5 fruit fly cellular contexts compared by ENCODE assay signal in genomic region chr3R:18397834-18398378, dm6.
A peak's percentile ranks its signal among the peaks of the same experiment; 100 is the strongest.
TF ChIP-seq lines count a peak whose summit lies in the region.

No protein-coding gene starts in this region.

- no peak for TF ChIP-seq CTCF in whole organism, embryonic (GFP tag; optimal IDR thresholded peaks at IDR 0.05; lab: Kevin White, UChicago)

TF ChIP-seq in whole organism, adult, 20 proteins besides CTCF, POLR2A, EP300 and RAD21 (continues in another document):
- TF ChIP-seq Mnt (GFP tag; optimal IDR thresholded peaks at IDR 0.05; lab: Kevin White, UChicago): no peak
- no peak for TF ChIP-seq kay (GFP tag; lab: Kevin White, UChicago; ENCODE audit: borderline replicate concordance)
- TF ChIP-seq CG11617 (GFP tag; optimal IDR thresholded peaks at IDR 0.05; lab: Kevin White, UChicago): no peak
- TF ChIP-seq CG12768 (GFP tag; optimal IDR thresholded peaks at IDR 0.05; lab: Kevin White, UChicago): no peak
- no peak for TF ChIP-seq Crg-1 (GFP tag; optimal IDR thresholded peaks at IDR 0.05; lab: Kevin White, UChicago)
- TF ChIP-seq tj (GFP tag; optimal IDR thresholded peaks at IDR 0.05; lab: Kevin White, UChicago): peak; percentile 67
- TF ChIP-seq Clk (GFP tag; optimal IDR thresholded peaks at IDR 0.05; lab: Kevin White, UChicago): no peak
- TF ChIP-seq CG7045 (GFP tag; optimal IDR thresholded peaks at IDR 0.05; lab: Kevin White, UChicago): no peak
- TF ChIP-seq ovo (GFP tag; optimal IDR thresholded peaks at IDR 0.05; lab: Kevin White, UChicago): no peak
- TF ChIP-seq CG14711 (tag; optimal IDR thresholded peaks at IDR 0.05; lab: Kevin White, UChicago): no peak
- TF ChIP-seq CG1620 (GFP tag; optimal IDR thresholded peaks at IDR 0.05; lab: Kevin White, UChicago): no peak
- no peak for TF ChIP-seq CG5204 (GFP tag; optimal IDR thresholded peaks at IDR 0.05; lab: Kevin White, UChicago)
- TF ChIP-seq cnc (optimal IDR thresholded peaks at IDR 0.05; lab: Kevin White, UChicago): no peak
- no peak for TF ChIP-seq CG7101 (tag; optimal IDR thresholded peaks at IDR 0.05; lab: Kevin White, UChicago)
- TF ChIP-seq Hr96 (GFP tag; optimal IDR thresholded peaks at IDR 0.05; lab: Kevin White, UChicago): no peak
- TF ChIP-seq cic (GFP tag; optimal IDR thresholded peaks at IDR 0.05; lab: Kevin White, UChicago): peak; percentile 91
- TF ChIP-seq pad (GFP tag; optimal IDR thresholded peaks at IDR 0.05; lab: Kevin White, UChicago): peak; percentile 19
- no peak for TF ChIP-seq toe (GFP tag; optimal IDR thresholded peaks at IDR 0.05; lab: Kevin White, UChicago)
- TF ChIP-seq bab1 (GFP tag; optimal IDR thresholded peaks at IDR 0.05; lab: Kevin White, UChicago): no peak

TF ChIP-seq in whole organism, embryonic, 481 proteins besides CTCF, POLR2A, EP300 and RAD21 (continues in another document):
- TF ChIP-seq hb (GFP tag; IDR thresholded peaks at IDR 0.05; lab: Robert Waterston, UW; ENCODE audit: partially characterized antibody) (no peak), zen (tag; optimal IDR thresholded peaks at IDR 0.05; lab: Kevin White, UChicago) (no peak), ci (GFP tag; IDR thresholded peaks at IDR 0.05; lab: Robert Waterston, UW) (no peak), NfI (GFP tag; optimal IDR thresholded peaks at IDR 0.05; lab: Kevin White, UChicago) (no peak), CG1024 (GFP tag; IDR thresholded peaks at IDR 0.05; lab: Robert Waterston, UW) (no peak), CG12071 (GFP tag; optimal IDR thresholded peaks at IDR 0.05; lab: Kevin White, UChicago) (no peak), al (GFP tag; IDR thresholded peaks at IDR 0.05; lab: Robert Waterston, UW) (peak; percentile 31; the same call in 1 of the 2 replicates), dysf (GFP tag; IDR thresholded peaks at IDR 0.05; lab: Robert Waterston, UW) (no peak), CG7372 (GFP tag; IDR thresholded peaks at IDR 0.05; lab: Robert Waterston, UW) (peak; percentile 9; the same call in 1 of the 2 replicates), amos (GFP tag; IDR thresholded peaks at IDR 0.05; lab: Robert Waterston, UW; ENCODE audit: partially characterized antibody) (no peak), pb (GFP tag; optimal IDR thresholded peaks at IDR 0.05; lab: Kevin White, UChicago) (no peak), lab (GFP tag; optimal IDR thresholded peaks at IDR 0.05; lab: Kevin White, UChicago) (peak; percentile 45), gem (tag; optimal IDR thresholded peaks at IDR 0.05; lab: Kevin White, UChicago) (no peak), CG9876 (GFP tag; optimal IDR thresholded peaks at IDR 0.05; lab: Kevin White, UChicago) (no peak), klu (GFP tag; IDR thresholded peaks at IDR 0.05; lab: Robert Waterston, UW) (peak; percentile 43; the same call in 1 of the 2 replicates), fd3F (GFP tag; optimal IDR thresholded peaks at IDR 0.05; lab: Kevin White, UChicago) (no peak), lov (optimal IDR thresholded peaks at IDR 0.05; lab: Kevin White, UChicago) (no peak), lov (GFP tag; IDR thresholded peaks at IDR 0.05; lab: Robert Waterston, UW) (peak; percentile 51; the same call in 1 of the 3 replicates)

TF ChIP-seq in whole organism, prepupa, 60 proteins besides CTCF, POLR2A, EP300 and RAD21:
- no peak for TF ChIP-seq pdm3 (GFP tag; optimal IDR thresholded peaks at IDR 0.05; lab: Kevin White, UChicago)
- TF ChIP-seq CG11294 (GFP tag; IDR thresholded peaks at IDR 0.05; lab: Robert Waterston, UW): peak; percentile 23; the same call in 1 of the 2 replicates
- TF ChIP-seq esn (GFP tag; optimal IDR thresholded peaks at IDR 0.05; lab: Kevin White, UChicago): no peak
- peak; percentile 80 for TF ChIP-seq CG6163 (GFP tag; IDR thresholded peaks at IDR 0.05; lab: Robert Waterston, UW)
- TF ChIP-seq CG15336 (GFP tag; IDR thresholded peaks at IDR 0.05; lab: Robert Waterston, UW): no peak
- TF ChIP-seq Smox (GFP tag; optimal IDR thresholded peaks at IDR 0.05; lab: Kevin White, UChicago): no peak
- TF ChIP-seq Sox15 (GFP tag; optimal IDR thresholded peaks at IDR 0.05; lab: Kevin White, UChicago): no peak
- no peak for TF ChIP-seq CG7368 (GFP tag; optimal IDR thresholded peaks at IDR 0.05; lab: Kevin White, UChicago)
- TF ChIP-seq dac (GFP tag; optimal IDR thresholded peaks at IDR 0.05; lab: Kevin White, UChicago): no peak
- no peak for TF ChIP-seq Ets96B (tag; optimal IDR thresholded peaks at IDR 0.05; lab: Kevin White, UChicago)
- TF ChIP-seq CG9139 (GFP tag; optimal IDR thresholded peaks at IDR 0.05; lab: Kevin White, UChicago): no peak
- TF ChIP-seq CG6808 (GFP tag; optimal IDR thresholded peaks at IDR 0.05; lab: Kevin White, UChicago): no peak
- no peak for TF ChIP-seq Met (GFP tag; optimal IDR thresholded peaks at IDR 0.05; lab: Kevin White, UChicago)
- peak; percentile 50 for TF ChIP-seq CG3032 (tag; optimal IDR thresholded peaks at IDR 0.05; lab: Kevin White, UChicago)
- no peak for TF ChIP-seq CG6854 (GFP tag; optimal IDR thresholded peaks at IDR 0.05; lab: Kevin White, UChicago)
- no peak for TF ChIP-seq achi (GFP tag; optimal IDR thresholded peaks at IDR 0.05; lab: Kevin White, UChicago)
- no peak for TF ChIP-seq ss (GFP tag; optimal IDR thresholded peaks at IDR 0.05; lab: Kevin White, UChicago)
- TF ChIP-seq CG34406 (GFP tag; optimal IDR thresholded peaks at IDR 0.05; lab: Kevin White, UChicago): no peak
- no peak for TF ChIP-seq CG11902 (GFP tag; optimal IDR thresholded peaks at IDR 0.05; lab: Kevin White, UChicago)
- no peak for TF ChIP-seq CG10669 (GFP tag; optimal IDR thresholded peaks at IDR 0.05; lab: Kevin White, UChicago)

TF ChIP-seq in whole organism, pupa, 21 proteins besides CTCF, POLR2A, EP300 and RAD21:
- TF ChIP-seq fd96Ca (GFP tag; IDR thresholded peaks at IDR 0.05; lab: Robert Waterston, UW) (peak; percentile 70; the same call in 2 of the 3 replicates), CG10348 (GFP tag; IDR thresholded peaks at IDR 0.05; lab: Robert Waterston, UW) (no peak), rn (GFP tag; IDR thresholded peaks at IDR 0.05; lab: Robert Waterston, UW) (no peak), CG8159 (tag; optimal IDR thresholded peaks at IDR 0.05; lab: Kevin White, UChicago) (no peak), Snoo (tag; optimal IDR thresholded peaks at IDR 0.05; lab: Kevin White, UChicago) (no peak), CG17806 (tag; optimal IDR thresholded peaks at IDR 0.05; lab: Kevin White, UChicago) (no peak), Pif1B (GFP tag; optimal IDR thresholded peaks at IDR 0.05; lab: Kevin White, UChicago) (no peak), CG15710 (tag; optimal IDR thresholded peaks at IDR 0.05; lab: Kevin White, UChicago) (no peak), EcR (GFP tag; optimal IDR thresholded peaks at IDR 0.05; lab: Kevin White, UChicago) (no peak), Pif1A (GFP tag; optimal IDR thresholded peaks at IDR 0.05; lab: Kevin White, UChicago) (no peak), CG12605 (GFP tag; IDR thresholded peaks at IDR 0.05; lab: Robert Waterston, UW) (peak; percentile 57), CG8301 (tag; optimal IDR thresholded peaks at IDR 0.05; lab: Kevin White, UChicago) (no peak), CG9948 (tag; optimal IDR thresholded peaks at IDR 0.05; lab: Kevin White, UChicago) (no peak), CG32121 (GFP tag; IDR thresholded peaks at IDR 0.05; lab: Robert Waterston, UW) (no peak), gl (tag; optimal IDR thresholded peaks at IDR 0.05; lab: Kevin White, UChicago) (no peak), D1 (tag; optimal IDR thresholded peaks at IDR 0.05; lab: Kevin White, UChicago) (no peak), CG13204 (GFP tag; optimal IDR thresholded peaks at IDR 0.05; lab: Kevin White, UChicago) (no peak), CG14655 (GFP tag; optimal IDR thresholded peaks at IDR 0.05; lab: Kevin White, UChicago) (no peak), CG4496 (GFP tag; IDR thresholded peaks at IDR 0.05; lab: Robert Waterston, UW) (peak; percentile 41; the same call in 2 of the 3 replicates), Ets98B (GFP tag; IDR thresholded peaks at IDR 0.05; lab: Robert Waterston, UW) (peak; percentile 55)

TF ChIP-seq in whole organism, wandering third instar larva, 38 proteins besides CTCF, POLR2A, EP300 and RAD21:
- TF ChIP-seq Vsx2 (GFP tag; optimal IDR thresholded peaks at IDR 0.05; lab: Kevin White, UChicago; ENCODE audit: partially characterized antibody): peak; percentile 72
- TF ChIP-seq Dfd (GFP tag; optimal IDR thresholded peaks at IDR 0.05; lab: Kevin White, UChicago): no peak
- no peak for TF ChIP-seq Abd-B (GFP tag; optimal IDR thresholded peaks at IDR 0.05; lab: Kevin White, UChicago)
